Worm (Caenorhabditis elegans) whole organism, late embryonic: ENCODE measurements around the gene ceh-88.

ENCODE experiments used
- C38D4.7 ChIP-seq: fragments of 200-800 bp; sonication (Bioruptor generic); optimal IDR thresholded peaks from 2 replicates; lab custom pipeline; 2018; ENCODE audit warnings: mild to moderate bottlenecking, missing genetic modification characterization, moderate library complexity, missing compliant biosample characterization
- F13H6.1 ChIP-seq: sonication (generic microtip); optimal IDR thresholded peaks from 2 replicates; lab custom pipeline; 2016; ENCODE audit warnings: missing genetic modification characterization, missing compliant biosample characterization
- T23F11.4 ChIP-seq: fragments of 200-800 bp; sonication (Bioruptor generic); optimal IDR thresholded peaks from 2 replicates; lab custom pipeline; 2018; ENCODE audit warnings: mild to moderate bottlenecking, missing genetic modification characterization, missing compliant biosample characterization
- ama-1 ChIP-seq: fragments of 150-350 bp; optimal IDR thresholded peaks from 2 replicates; lab custom pipeline; 2014
- ceh-14 ChIP-seq: sonication (generic microtip); optimal IDR thresholded peaks from 2 replicates; lab custom pipeline; 2016; ENCODE audit warnings: missing genotype, missing genetic modification characterization, missing compliant biosample characterization
- ceh-18 ChIP-seq: sonication (generic microtip); optimal IDR thresholded peaks from 2 replicates; lab custom pipeline; 2016; ENCODE audit warnings: missing genetic modification characterization, missing compliant biosample characterization
- ceh-19 ChIP-seq: fragments of 200-800 bp; sonication (Bioruptor generic); optimal IDR thresholded peaks from 2 replicates; lab custom pipeline; 2018; ENCODE audit warnings: mild to moderate bottlenecking, missing genetic modification characterization, missing compliant biosample characterization
- ceh-22 ChIP-seq: sonication (generic microtip); optimal IDR thresholded peaks from 2 replicates; lab custom pipeline; 2017; ENCODE audit warnings: missing biosample characterization, missing genetic modification characterization
- ceh-30 ChIP-seq: fragments of 150-350 bp; optimal IDR thresholded peaks from 2 replicates; lab custom pipeline; 2014; ENCODE audit warnings: missing biosample characterization, missing genetic modification characterization
- ceh-31 ChIP-seq: sonication (generic microtip); optimal IDR thresholded peaks from 2 replicates; lab custom pipeline; 2016; ENCODE audit warnings: missing genetic modification characterization, missing compliant biosample characterization
- ceh-34 ChIP-seq: sonication (generic microtip); optimal IDR thresholded peaks from 2 replicates; lab custom pipeline; 2016; ENCODE audit warnings: mild to moderate bottlenecking, missing genetic modification characterization, missing compliant biosample characterization
- ceh-45 ChIP-seq: fragments of 200-800 bp; sonication (Bioruptor generic); IDR thresholded peaks from 2 replicates; pipeline ENCODE4 v1.3.6; 2022; ENCODE audit warnings: missing genetic modification reagents, missing genetic modification characterization, missing compliant biosample characterization
- ceh-48 ChIP-seq: sonication (generic microtip); optimal IDR thresholded peaks from 2 replicates; lab custom pipeline; 2016; ENCODE audit warnings: missing genetic modification characterization, inconsistent platforms, missing compliant biosample characterization
- ceh-6 ChIP-seq: fragments of 200-800 bp; sonication (Bioruptor generic); optimal IDR thresholded peaks from 2 replicates; lab custom pipeline; 2018; ENCODE audit warnings: mild to moderate bottlenecking, missing genetic modification characterization, missing compliant biosample characterization
- ceh-9 ChIP-seq: sonication (generic microtip); optimal IDR thresholded peaks from 2 replicates; lab custom pipeline; 2016; ENCODE audit warnings: mild to moderate bottlenecking, missing genetic modification characterization, inconsistent platforms, missing compliant biosample characterization
- dve-1 ChIP-seq: sonication (generic microtip); optimal IDR thresholded peaks from 2 replicates; lab custom pipeline; 2017; ENCODE audit warnings: antibody characterized with exemption, mild to moderate bottlenecking, missing genetic modification characterization, missing compliant biosample characterization
- elt-4 ChIP-seq: sonication (generic microtip); optimal IDR thresholded peaks from 2 replicates; lab custom pipeline; 2016; ENCODE audit warnings: missing genetic modification characterization, missing compliant biosample characterization
- eyg-1 ChIP-seq: sonication (generic microtip); optimal IDR thresholded peaks from 2 replicates; lab custom pipeline; 2016; ENCODE audit warnings: missing genotype, missing genetic modification characterization, missing compliant biosample characterization
- fkh-6 ChIP-seq: sonication (generic microtip); optimal IDR thresholded peaks from 2 replicates; lab custom pipeline; 2016; ENCODE audit warnings: missing genetic modification characterization, missing compliant biosample characterization
- gmeb-2 ChIP-seq: sonication (generic microtip); optimal IDR thresholded peaks from 2 replicates; lab custom pipeline; 2016; ENCODE audit warnings: missing genetic modification characterization, inconsistent platforms, missing compliant biosample characterization
- hlh-13 ChIP-seq: fragments of 200-800 bp; sonication (Bioruptor generic); optimal IDR thresholded peaks from 2 replicates; lab custom pipeline; 2018; ENCODE audit warnings: mild to moderate bottlenecking, missing genetic modification characterization, missing compliant biosample characterization
- lim-6 ChIP-seq: sonication (generic microtip); optimal IDR thresholded peaks from 2 replicates; lab custom pipeline; 2016; ENCODE audit warnings: missing genetic modification characterization, missing compliant biosample characterization
- madf-2 ChIP-seq: sonication (generic microtip); optimal IDR thresholded peaks from 2 replicates; lab custom pipeline; 2017; ENCODE audit warnings: missing genetic modification characterization, missing compliant biosample characterization
- mec-3 ChIP-seq: sonication (generic microtip); optimal IDR thresholded peaks from 2 replicates; lab custom pipeline; 2016; ENCODE audit warnings: borderline replicate concordance, missing genetic modification characterization, missing compliant biosample characterization
- nhr-11 ChIP-seq: fragments of 150-350 bp; optimal IDR thresholded peaks from 2 replicates; lab custom pipeline; 2014; ENCODE audit warnings: missing biosample characterization, missing genetic modification characterization
- npax-4 ChIP-seq: sonication (generic microtip); optimal IDR thresholded peaks from 2 replicates; lab custom pipeline; 2016; ENCODE audit warnings: missing genetic modification characterization, missing compliant biosample characterization
- odd-2 ChIP-seq: sonication (generic microtip); optimal IDR thresholded peaks from 2 replicates; lab custom pipeline; 2017; ENCODE audit warnings: antibody characterized with exemption, mild to moderate bottlenecking, missing genetic modification characterization, missing compliant biosample characterization
- pag-3 ChIP-seq: sonication (generic microtip); optimal IDR thresholded peaks from 2 replicates; lab custom pipeline; 2016; ENCODE audit warnings: missing compliant biosample characterization, missing genetic modification characterization, borderline replicate concordance
- pha-2 ChIP-seq: sonication (generic microtip); optimal IDR thresholded peaks from 2 replicates; lab custom pipeline; 2017; ENCODE audit warnings: mild to moderate bottlenecking, missing genetic modification characterization, missing compliant biosample characterization
- pha-4 ChIP-seq: fragments of 150-350 bp; optimal IDR thresholded peaks from 2 replicates; lab custom pipeline; 2018; ENCODE audit warnings: missing biosample characterization, missing genetic modification reagents, missing genetic modification characterization
- pqm-1 ChIP-seq: sonication (generic microtip); optimal IDR thresholded peaks from 2 replicates; lab custom pipeline; 2016; ENCODE audit warnings: missing genetic modification characterization, missing compliant biosample characterization
- ref-2 ChIP-seq: sonication (generic microtip); optimal IDR thresholded peaks from 2 replicates; lab custom pipeline; 2016; ENCODE audit warnings: missing genetic modification characterization, missing compliant biosample characterization
- sdc-2 ChIP-seq: sonication (generic microtip); optimal IDR thresholded peaks from 2 replicates; lab custom pipeline; 2016; ENCODE audit warnings: missing genotype, missing genetic modification characterization, missing compliant biosample characterization
- syd-9 ChIP-seq: sonication (generic microtip); optimal IDR thresholded peaks from 2 replicates; lab custom pipeline; 2016; ENCODE audit warnings: mild to moderate bottlenecking, missing genetic modification characterization, moderate library complexity, missing compliant biosample characterization
- tbx-2 ChIP-seq: sonication (generic microtip); optimal IDR thresholded peaks from 2 replicates; lab custom pipeline; 2016; ENCODE audit warnings: missing genetic modification characterization, missing compliant biosample characterization
- tbx-7 ChIP-seq: sonication (generic microtip); optimal IDR thresholded peaks from 2 replicates; lab custom pipeline; 2016; ENCODE audit warnings: missing genotype, missing genetic modification characterization, missing compliant biosample characterization
- ttx-3 ChIP-seq: sonication (generic microtip); optimal IDR thresholded peaks from 2 replicates; lab custom pipeline; 2016; ENCODE audit warnings: missing genetic modification reagents, missing genetic modification characterization, missing compliant biosample characterization
- unc-3 ChIP-seq, 2 experiments: fragments of 200-800 bp in 1 of 2; sonication (Bioruptor generic) in 1 of 2; sonication (generic microtip) in 1 of 2; conservative IDR thresholded peaks in 1 of 2; optimal IDR thresholded peaks in 1 of 2; 2 replicates each; pipeline versions ENCODE4 v1.3.6 to Lab custom; 2016 to 2022; ENCODE audit warnings: missing compliant biosample characterization in 2 of 2, missing genetic modification characterization in 2 of 2, missing genetic modification reagents in 1 of 2
- unc-55 ChIP-seq: sonication (generic microtip); optimal IDR thresholded peaks from 2 replicates; lab custom pipeline; 2017; ENCODE audit warnings: missing biosample characterization, missing genetic modification reagents, missing genetic modification characterization
- unc-86 ChIP-seq: sonication (generic microtip); optimal IDR thresholded peaks from 2 replicates; lab custom pipeline; 2016; ENCODE audit warnings: missing genetic modification characterization, missing compliant biosample characterization

Gene ceh-88

ce11 chrIV:17293068-17293467 lies 35.9 kb upstream of the ceh-88 start:
- TF ChIP-seq ceh-6 (no peak), dve-1 (tag; lab: Kevin White, UChicago) (no peak), npax-4 (tag; lab: Kevin White, UChicago) (no peak), ceh-48 (no peak), tbx-7 (tag; lab: Kevin White, UChicago) (no peak), ceh-45 (GFP tag; lab: Robert Waterston, UW) (no peak), ceh-14 (tag; lab: Kevin White, UChicago) (no peak), pag-3 (tag; lab: Kevin White, UChicago) (no peak), ama-1 (lab: Kevin White, UChicago) (no peak), odd-2 (tag; lab: Kevin White, UChicago) (no peak), syd-9 (tag; lab: Kevin White, UChicago) (no peak), F13H6.1 (no peak), lim-6 (tag; lab: Kevin White, UChicago) (no peak), unc-3 (GFP tag; conservative IDR thresholded peaks at IDR 0.05; lab: Robert Waterston, UW) (no peak), unc-3 (tag; optimal IDR thresholded peaks at IDR 0.05; lab: Kevin White, UChicago) (no peak), ref-2 (no peak), ceh-31 (no peak), C38D4.7 (GFP tag; lab: Kevin White, UChicago) (no peak), ceh-9 (tag; lab: Kevin White, UChicago) (no peak), ceh-19 (GFP tag; lab: Kevin White, UChicago) (no peak)

ce11 chrIV:17293679-17294078 lies 35.3 kb upstream of the ceh-88 start:
- TF ChIP-seq elt-4 (tag; lab: Kevin White, UChicago) (no peak), mec-3 (tag; lab: Kevin White, UChicago) (no peak), unc-55 (peak; percentile 18)

ce11 chrIV:17294489-17294888 lies 34.5 kb upstream of the ceh-88 start, which contains the start of gene T28F3.5:
Gene T28F3.5, plus strand, starts transcription at chrIV:17294789.
- TF ChIP-seq lim-6 (tag; lab: Kevin White, UChicago) (no peak), ceh-30 (tag; lab: Kevin White, UChicago) (no peak), fkh-6 (tag; lab: Kevin White, UChicago) (no peak), pqm-1 (tag; lab: Kevin White, UChicago) (no peak), unc-86 (tag; lab: Kevin White, UChicago) (no peak), T23F11.4 (GFP tag; lab: Kevin White, UChicago) (no peak), ceh-22 (no peak), unc-55 (no peak), nhr-11 (tag; lab: Kevin White, UChicago) (no peak), ttx-3 (tag; lab: Kevin White, UChicago) (no peak), ceh-14 (tag; lab: Kevin White, UChicago) (no peak), dve-1 (tag; lab: Kevin White, UChicago) (no peak), tbx-2 (tag; lab: Kevin White, UChicago) (no peak), ceh-45 (GFP tag; lab: Robert Waterston, UW) (no peak), pha-4 (no peak), pha-2 (no peak), C38D4.7 (GFP tag; lab: Kevin White, UChicago) (no peak), ceh-18 (tag; lab: Kevin White, UChicago) (no peak)

- TF ChIP-seq gmeb-2: no peak
- TF ChIP-seq hlh-13 (GFP tag; lab: Kevin White, UChicago): no peak
- TF ChIP-seq mec-3 (tag; lab: Kevin White, UChicago): no peak
- no peak for TF ChIP-seq ceh-19 (GFP tag; lab: Kevin White, UChicago)
- no peak for TF ChIP-seq ceh-34 (tag; lab: Kevin White, UChicago)
- no peak for TF ChIP-seq eyg-1 (tag; lab: Kevin White, UChicago)
- TF ChIP-seq nhr-11 (tag; lab: Kevin White, UChicago): no peak
- TF ChIP-seq madf-2 (tag; lab: Kevin White, UChicago): no peak
- no peak for TF ChIP-seq sdc-2 (tag; lab: Kevin White, UChicago)
- no peak for TF ChIP-seq pqm-1 (tag; lab: Kevin White, UChicago)
- TF ChIP-seq tbx-2 (tag; lab: Kevin White, UChicago): no peak
- no peak for TF ChIP-seq T23F11.4 (GFP tag; lab: Kevin White, UChicago)
- no peak for TF ChIP-seq C38D4.7 (GFP tag; lab: Kevin White, UChicago)
- no peak for TF ChIP-seq ama-1 (lab: Kevin White, UChicago)
- TF ChIP-seq unc-55: no peak
These were observed 27.1 kb upstream of the ceh-88 start, which contains the start of gene ifta-2 for ce11 chrIV:17301933-17302332. Gene ifta-2, minus strand, starts transcription at chrIV:17302033.
